Worm (Caenorhabditis elegans) whole organism, L4 larva: ENCODE data around the gene nlp-27.

Experiments used
- lir-3 ChIP-seq: sonication (generic microtip); optimal IDR thresholded peaks from 2 replicates; lab custom pipeline; 2016; ENCODE audit warnings: mild to moderate bottlenecking, missing genetic modification characterization, missing compliant biosample characterization
- mes-2 ChIP-seq: sonication (generic microtip); optimal IDR thresholded peaks from 2 replicates; lab custom pipeline; 2016; ENCODE audit warnings: missing genotype, mild to moderate bottlenecking, missing genetic modification characterization, missing compliant biosample characterization; ENCODE audit not compliant: poor library complexity, severe bottlenecking
- zag-1 ChIP-seq: fragments of 150-350 bp; optimal IDR thresholded peaks from 2 replicates; lab custom pipeline; 2014; ENCODE audit warnings: missing biosample characterization, missing genetic modification characterization

ce11 chrV:3963715-3964114 is 25.5 kb upstream of the nlp-27 start, which contains the start of gene cyp-34A7:
- TF ChIP-seq mes-2 (tag; lab: Kevin White, UChicago) (no peak), lir-3 (tag; lab: Kevin White, UChicago) (no peak), zag-1 (tag; lab: Kevin White, UChicago) (no peak)
